Worm (Caenorhabditis elegans): Measurements from ENCODE around the gene Y54F10BM.22.

Y54F10BM.22 gene

ce11 chrIII:2239587-2240144, 41.0 kb upstream of the Y54F10BM.22 start, which contains the start of gene C39B5.10:
TSS of gene C39B5.10 (minus strand) at chrIII:2239637.
- TF ChIP-seq sem-4 (tag; optimal IDR thresholded peaks at IDR 0.05) (no peak), Y55F3AM.14 (GFP tag; optimal IDR thresholded peaks at IDR 0.05) (no peak), fos-1 (tag; optimal IDR thresholded peaks at IDR 0.05) (peak; percentile 89)

- no peak for TF ChIP-seq dmd-4 (tag; optimal IDR thresholded peaks at IDR 0.05)
- no peak for TF ChIP-seq nhr-10 (tag; optimal IDR thresholded peaks at IDR 0.05)
- no peak for TF ChIP-seq lin-39 (tag; optimal IDR thresholded peaks at IDR 0.05)
- TF ChIP-seq ceh-16 (tag; optimal IDR thresholded peaks at IDR 0.05): no peak
- TF ChIP-seq gmeb-1 (tag; optimal IDR thresholded peaks at IDR 0.05): no peak
- TF ChIP-seq nhr-237 (tag; optimal IDR thresholded peaks at IDR 0.05): no peak
- TF ChIP-seq snpc-4 (tag; optimal IDR thresholded peaks at IDR 0.05): no peak
- no peak for TF ChIP-seq nhr-25 (tag; optimal IDR thresholded peaks at IDR 0.05)
- no peak for TF ChIP-seq F13H6.1 (tag; optimal IDR thresholded peaks at IDR 0.05)
- no peak for TF ChIP-seq sma-3 (GFP tag; optimal IDR thresholded peaks at IDR 0.05)
Measured at ce11 chrIII:2240471-2240870, 40.2 kb upstream of the Y54F10BM.22 start, which contains the start of gene srz-56. TSS of gene srz-56 (plus strand) at chrIII:2240771.

ce11 chrIII:2243617-2244016, 37.1 kb upstream of the Y54F10BM.22 start:
- no peak for TF ChIP-seq lsy-2 (tag; optimal IDR thresholded peaks at IDR 0.05)
- no peak for TF ChIP-seq R02D3.7 (tag; optimal IDR thresholded peaks at IDR 0.05)
- no peak for TF ChIP-seq skn-1 (tag; optimal IDR thresholded peaks at IDR 0.05)
- no peak for TF ChIP-seq F13H6.1 (tag; optimal IDR thresholded peaks at IDR 0.05)
- TF ChIP-seq nhr-237 (tag; optimal IDR thresholded peaks at IDR 0.05): no peak
- TF ChIP-seq elt-3 (tag; optimal IDR thresholded peaks at IDR 0.05): no peak
- TF ChIP-seq ztf-1 (GFP tag; conservative IDR thresholded peaks at IDR 0.05): no peak
- TF ChIP-seq C34F6.9 (tag; optimal IDR thresholded peaks at IDR 0.05): no peak
- no peak for TF ChIP-seq egl-27 (tag; optimal IDR thresholded peaks at IDR 0.05)
- TF ChIP-seq mbf-1 (tag; optimal IDR thresholded peaks at IDR 0.05): no peak
- TF ChIP-seq ceh-82 (tag; optimal IDR thresholded peaks at IDR 0.05): no peak

ce11 chrIII:2245727-2246126, 35.0 kb upstream of the Y54F10BM.22 start, which contains the start of gene srd-67:
TSS of gene srd-67 (minus strand) at chrIII:2245827.
- TF ChIP-seq blmp-1 (tag; optimal IDR thresholded peaks at IDR 0.05; ENCODE audit: insufficient read depth): no peak
- no peak for TF ChIP-seq ztf-4 (tag; optimal IDR thresholded peaks at IDR 0.05)
- no peak for TF ChIP-seq alr-1 (tag; optimal IDR thresholded peaks at IDR 0.05)
- no peak for TF ChIP-seq peb-1 (tag; optimal IDR thresholded peaks at IDR 0.05)
- no peak for TF ChIP-seq sem-4 (tag; optimal IDR thresholded peaks at IDR 0.05)
- TF ChIP-seq R02D3.7 (tag; optimal IDR thresholded peaks at IDR 0.05): no peak
- TF ChIP-seq unc-39 (tag; optimal IDR thresholded peaks at IDR 0.05): no peak

- TF ChIP-seq ztf-4 (tag; optimal IDR thresholded peaks at IDR 0.05): no peak
- TF ChIP-seq aly-2 (tag; optimal IDR thresholded peaks at IDR 0.05): no peak
- no peak for TF ChIP-seq sem-4 (tag; optimal IDR thresholded peaks at IDR 0.05)
- no peak for TF ChIP-seq fos-1 (tag; optimal IDR thresholded peaks at IDR 0.05)
- TF ChIP-seq nhr-23 (tag; optimal IDR thresholded peaks at IDR 0.05): no peak
- TF ChIP-seq mbf-1 (tag; optimal IDR thresholded peaks at IDR 0.05): no peak
- no peak for TF ChIP-seq nhr-12 (tag; optimal IDR thresholded peaks at IDR 0.05)
- TF ChIP-seq dmd-4 (tag; optimal IDR thresholded peaks at IDR 0.05): no peak
- TF ChIP-seq nhr-10 (tag; optimal IDR thresholded peaks at IDR 0.05): no peak
- no peak for TF ChIP-seq ztf-1 (GFP tag; conservative IDR thresholded peaks at IDR 0.05)
- no peak for TF ChIP-seq sma-3 (GFP tag; optimal IDR thresholded peaks at IDR 0.05)
- no peak for TF ChIP-seq lin-11 (tag; optimal IDR thresholded peaks at IDR 0.05)
- no peak for TF ChIP-seq gmeb-1 (tag; optimal IDR thresholded peaks at IDR 0.05)
- no peak for TF ChIP-seq mab-5 (tag; optimal IDR thresholded peaks at IDR 0.05)
- no peak for TF ChIP-seq ceh-82 (tag; optimal IDR thresholded peaks at IDR 0.05)
Measured at ce11 chrIII:2251348-2251747, 29.4 kb upstream of the Y54F10BM.22 start, which contains the start of gene fbxa-7. TSS of gene fbxa-7 (minus strand) at chrIII:2251448.

- TF ChIP-seq R02D3.7 (tag; optimal IDR thresholded peaks at IDR 0.05): no peak
- no peak for TF ChIP-seq ceh-82 (tag; optimal IDR thresholded peaks at IDR 0.05)
- TF ChIP-seq unc-62 (GFP tag; optimal IDR thresholded peaks at IDR 0.05): no peak
- no peak for TF ChIP-seq aly-2 (tag; optimal IDR thresholded peaks at IDR 0.05)
- TF ChIP-seq nhr-21 (tag; optimal IDR thresholded peaks at IDR 0.05): no peak
- TF ChIP-seq sem-4 (tag; optimal IDR thresholded peaks at IDR 0.05): no peak
- no peak for TF ChIP-seq snpc-4 (tag; optimal IDR thresholded peaks at IDR 0.05)
- TF ChIP-seq mab-5 (tag; optimal IDR thresholded peaks at IDR 0.05): no peak
- TF ChIP-seq lin-13 (GFP tag; optimal IDR thresholded peaks at IDR 0.05): no peak
- no peak for TF ChIP-seq ztf-11 (tag; optimal IDR thresholded peaks at IDR 0.05)
Measured at ce11 chrIII:2253027-2253499, 27.6 kb upstream of the Y54F10BM.22 start, which contains the start of gene fbxa-73. TSS of gene fbxa-73 (plus strand) at chrIII:2253449.
